Fruit fly (Drosophila melanogaster) whole organism, embryonic: Measurements from ENCODE around the gene CG31743.
A peak's percentile ranks its signal among the peaks of the same experiment; 100 is the strongest.

Experiments used
- Ada2b ChIP-seq: fragments of 200-800 bp; sonication (Bioruptor generic); IDR thresholded peaks from 2 replicates; pipeline ENCODE4 v1.3.6; 2022; ENCODE audit warnings: missing biosample characterization, missing genetic modification characterization
- Antp ChIP-seq: fragments of 200-800 bp; sonication (Bioruptor generic); optimal IDR thresholded peaks from 3 replicates; lab custom pipeline; 2016; ENCODE audit warnings: missing biosample characterization, missing genetic modification characterization
- Awh ChIP-seq: fragments of 200-800 bp; sonication (Bioruptor generic); IDR thresholded peaks from 2 replicates; pipeline ENCODE4, ENCODE4 v1.3.6; 2022; ENCODE audit warnings: missing biosample characterization, missing genetic modification characterization
- B-H2 ChIP-seq: fragments of 200-800 bp; sonication (Bioruptor generic); optimal IDR thresholded peaks from 2 replicates; lab custom pipeline; 2018; ENCODE audit warnings: missing biosample characterization, mild to moderate bottlenecking, missing genetic modification characterization
- Bteb2 ChIP-seq: fragments of 200-800 bp; sonication (Bioruptor generic); optimal IDR thresholded peaks from 2 replicates; lab custom pipeline; 2016; ENCODE audit warnings: missing biosample characterization, missing genetic modification characterization
- CG11398 ChIP-seq: fragments of 200-800 bp; sonication (Bioruptor generic); optimal IDR thresholded peaks from 2 replicates; lab custom pipeline; 2016; ENCODE audit warnings: missing biosample characterization, missing genetic modification characterization
- CG11560 ChIP-seq: fragments of 200-800 bp; sonication (Bioruptor generic); IDR thresholded peaks from 3 replicates; pipeline ENCODE4 v1.3.6; 2022; ENCODE audit warnings: missing biosample characterization, missing genetic modification characterization
- CG12071 ChIP-seq: fragments of 200-800 bp; sonication (Bioruptor generic); optimal IDR thresholded peaks from 3 replicates; lab custom pipeline; 2018; ENCODE audit warnings: missing biosample characterization, mild to moderate bottlenecking, missing genetic modification characterization
- CG12744 ChIP-seq: fragments of 200-800 bp; sonication (Bioruptor generic); optimal IDR thresholded peaks from 2 replicates; lab custom pipeline; 2016; ENCODE audit warnings: missing biosample characterization, missing genetic modification characterization
- CG13287 ChIP-seq: fragments of 200-800 bp; sonication (Bioruptor generic); IDR thresholded peaks from 2 replicates; pipeline ENCODE4 v1.3.6; 2022; ENCODE audit warnings: missing biosample characterization, missing genetic modification characterization; ENCODE audit not compliant: partially characterized antibody
- CG13424 ChIP-seq: fragments of 200-800 bp; sonication (Bioruptor generic); optimal IDR thresholded peaks from 2 replicates; lab custom pipeline; 2019; ENCODE audit warnings: missing biosample characterization, mild to moderate bottlenecking, missing genetic modification characterization, moderate library complexity
- CG15601 ChIP-seq: fragments of 200-800 bp; sonication (Bioruptor generic); optimal IDR thresholded peaks from 3 replicates; lab custom pipeline; 2019; ENCODE audit warnings: missing biosample characterization, mild to moderate bottlenecking, missing genetic modification characterization, moderate library complexity
- CG17612 ChIP-seq: fragments of 200-800 bp; sonication (Bioruptor generic); IDR thresholded peaks from 2 replicates; pipeline ENCODE4 v1.3.6; 2022; ENCODE audit warnings: missing biosample characterization, missing genetic modification characterization
- CG3163 ChIP-seq: fragments of 200-800 bp; sonication (Bioruptor generic); optimal IDR thresholded peaks from 3 replicates; lab custom pipeline; 2016; ENCODE audit warnings: missing biosample characterization, missing genetic modification characterization
- CG33557 ChIP-seq: fragments of 200-800 bp; sonication (Bioruptor generic); optimal IDR thresholded peaks from 2 replicates; lab custom pipeline; 2019; ENCODE audit warnings: missing biosample characterization, mild to moderate bottlenecking, missing genetic modification characterization, moderate library complexity
- CG34376 ChIP-seq: fragments of 200-800 bp; sonication (Bioruptor generic); optimal IDR thresholded peaks from 2 replicates; lab custom pipeline; 2018; ENCODE audit warnings: missing biosample characterization, mild to moderate bottlenecking, missing genetic modification characterization
- CG4854 ChIP-seq: fragments of 200-800 bp; sonication (Bioruptor generic); optimal IDR thresholded peaks from 2 replicates; lab custom pipeline; 2016; ENCODE audit warnings: missing biosample characterization, missing genetic modification characterization, inconsistent platforms
- CG9817 ChIP-seq: fragments of 200-800 bp; sonication (Bioruptor generic); optimal IDR thresholded peaks from 2 replicates; lab custom pipeline; 2018; ENCODE audit warnings: missing biosample characterization, mild to moderate bottlenecking, missing genetic modification characterization, moderate library complexity
- Dbx ChIP-seq: fragments of 200-800 bp; sonication (Bioruptor generic); IDR thresholded peaks from 3 replicates; pipeline ENCODE4 v1.3.6; 2022; ENCODE audit warnings: missing biosample characterization, missing genetic modification characterization
- Dip3 ChIP-seq: fragments of 200-800 bp; sonication (Bioruptor generic); optimal IDR thresholded peaks from 3 replicates; lab custom pipeline; 2016; ENCODE audit warnings: missing biosample characterization, missing genetic modification characterization
- Dref ChIP-seq: fragments of 200-800 bp; sonication (Bioruptor generic); IDR thresholded peaks from 2 replicates; pipeline ENCODE4 v1.3.6; 2022; ENCODE audit warnings: missing biosample characterization, missing genetic modification characterization
- MTF-1 ChIP-seq: fragments of 200-800 bp; sonication (Bioruptor generic); optimal IDR thresholded peaks from 2 replicates; lab custom pipeline; 2018; ENCODE audit warnings: missing biosample characterization, mild to moderate bottlenecking, missing genetic modification characterization, borderline replicate concordance
- Max ChIP-seq: fragments of 200-800 bp; sonication (Bioruptor generic); optimal IDR thresholded peaks from 2 replicates; lab custom pipeline; 2016; ENCODE audit warnings: missing biosample characterization, mild to moderate bottlenecking, missing genetic modification characterization
- Med ChIP-seq: fragments of 200-800 bp; sonication (Bioruptor generic); peaks from one replicate; lab custom pipeline; 2016; ENCODE audit warnings: missing biosample characterization, missing genetic modification characterization, mild to moderate bottlenecking, inconsistent platforms, moderate library complexity
- Myb ChIP-seq: fragments of 200-800 bp; sonication (Bioruptor generic); optimal IDR thresholded peaks from 2 replicates; lab custom pipeline; 2016; ENCODE audit warnings: missing biosample characterization, missing genetic modification characterization
- NC2α ChIP-seq: fragments of 200-800 bp; sonication (Bioruptor generic); optimal IDR thresholded peaks from 2 replicates; lab custom pipeline; 2016; ENCODE audit warnings: missing biosample characterization, missing genetic modification characterization
- PHDP ChIP-seq: fragments of 200-800 bp; sonication (Bioruptor generic); optimal IDR thresholded peaks from 3 replicates; lab custom pipeline; 2018; ENCODE audit warnings: missing biosample characterization, mild to moderate bottlenecking, missing genetic modification characterization, moderate library complexity
- Poxn ChIP-seq: fragments of 200-800 bp; sonication (Bioruptor generic); IDR thresholded peaks from 2 replicates; pipeline ENCODE4 v1.3.6; 2022; ENCODE audit warnings: missing biosample characterization, missing genetic modification characterization
- Ptx1 ChIP-seq: fragments of 200-800 bp; sonication (Bioruptor generic); IDR thresholded peaks from 2 replicates; pipeline ENCODE4 v1.3.6; 2022; ENCODE audit warnings: missing biosample characterization, missing genetic modification characterization
- Sin3A ChIP-seq: fragments of >200 bp; optimal IDR thresholded peaks from 2 replicates; lab custom pipeline; 2018
- Trl ChIP-seq, 3 experiments: fragments of >200 bp in 2 of 3; fragments of 200-800 bp in 1 of 3; sonication (Bioruptor generic) in 1 of 3; optimal IDR thresholded peaks; 2 replicates in 1 of 3; 3 replicates in 2 of 3; lab custom pipeline; 2016 to 2017; ENCODE audit warnings: missing biosample characterization in 1 of 3, missing genetic modification characterization in 1 of 3
- br ChIP-seq: fragments of >200 bp; optimal IDR thresholded peaks from 2 replicates; lab custom pipeline; 2017
- croc ChIP-seq: fragments of 200-800 bp; sonication (Bioruptor generic); conservative IDR thresholded peaks from 3 replicates; pipeline ENCODE4 v1.3.6; 2022; ENCODE audit warnings: missing biosample characterization, missing genetic modification characterization
- dimm ChIP-seq: fragments of 200-800 bp; sonication (Bioruptor generic); IDR thresholded peaks from 2 replicates; pipeline ENCODE4 v1.3.6; 2022; ENCODE audit warnings: missing biosample characterization, missing genetic modification characterization
- dmrt11E ChIP-seq: fragments of 200-800 bp; sonication (Bioruptor generic); optimal IDR thresholded peaks from 3 replicates; lab custom pipeline; 2018; ENCODE audit warnings: missing biosample characterization, mild to moderate bottlenecking, missing genetic modification characterization, moderate library complexity
- gsb-n ChIP-seq: fragments of 200-800 bp; sonication (Bioruptor generic); optimal IDR thresholded peaks from 3 replicates; lab custom pipeline; 2018; ENCODE audit warnings: missing biosample characterization, mild to moderate bottlenecking, missing genetic modification characterization
- hb ChIP-seq: fragments of 200-800 bp; sonication (Bioruptor generic); IDR thresholded peaks from 3 replicates; pipeline ENCODE4 v1.3.6; 2022; ENCODE audit warnings: missing biosample characterization, missing genetic modification characterization; ENCODE audit not compliant: partially characterized antibody
- klu ChIP-seq: fragments of 200-800 bp; sonication (Bioruptor generic); IDR thresholded peaks from 2 replicates; pipeline ENCODE4 v1.3.6; 2022; ENCODE audit warnings: missing biosample characterization, missing genetic modification characterization
- kni ChIP-seq: fragments of 200-800 bp; sonication (Bioruptor generic); optimal IDR thresholded peaks from 3 replicates; lab custom pipeline; 2017; ENCODE audit warnings: mild to moderate bottlenecking, missing biosample characterization, missing genetic modification reagents, missing genetic modification characterization
- lov ChIP-seq, 2 experiments: fragments of 200-800 bp in 1 of 2; fragments of >200 bp in 1 of 2; sonication (Bioruptor generic) in 1 of 2; IDR thresholded peaks in 1 of 2; optimal IDR thresholded peaks in 1 of 2; 2 replicates in 1 of 2; 3 replicates in 1 of 2; pipeline versions ENCODE4 v1.3.6 to Lab custom; 2017 to 2022; ENCODE audit warnings: missing biosample characterization in 1 of 2, missing genetic modification characterization in 1 of 2
- nau ChIP-seq: fragments of 200-800 bp; sonication (Bioruptor generic); optimal IDR thresholded peaks from 3 replicates; lab custom pipeline; 2017; ENCODE audit warnings: missing biosample characterization, mild to moderate bottlenecking, missing genetic modification characterization, missing genetic modification reagents
- nmo ChIP-seq: fragments of 200-800 bp; sonication (Bioruptor generic); optimal IDR thresholded peaks from 2 replicates; lab custom pipeline; 2018; ENCODE audit warnings: missing biosample characterization, mild to moderate bottlenecking, missing genetic modification characterization, moderate library complexity
- otp ChIP-seq: fragments of 200-800 bp; sonication (Bioruptor generic); IDR thresholded peaks from 3 replicates; pipeline ENCODE4, ENCODE4 v1.3.6; 2022; ENCODE audit warnings: missing biosample characterization, missing genetic modification characterization
- ranshi ChIP-seq: fragments of 200-800 bp; sonication (Bioruptor generic); IDR thresholded peaks from 2 replicates; pipeline ENCODE4 v1.3.6; 2022; ENCODE audit warnings: missing biosample characterization, missing genetic modification characterization
- sens ChIP-seq: fragments of 200-800 bp; sonication (Bioruptor generic); peaks from one replicate; lab custom pipeline; 2016; ENCODE audit warnings: missing biosample characterization, missing genetic modification characterization
- sens-2 ChIP-seq: fragments of 200-800 bp; sonication (Bioruptor generic); IDR thresholded peaks from 2 replicates; pipeline ENCODE4 v1.3.6; 2022; ENCODE audit warnings: missing biosample characterization, missing genetic modification characterization
- sob ChIP-seq: fragments of 200-800 bp; sonication (Bioruptor generic); IDR thresholded peaks from 2 replicates; pipeline ENCODE4 v1.3.6; 2022; ENCODE audit warnings: missing biosample characterization, missing genetic modification characterization
- tll ChIP-seq, 2 experiments: fragments of 200-800 bp in 1 of 2; fragments of >200 bp in 1 of 2; sonication (Bioruptor generic) in 1 of 2; optimal IDR thresholded peaks; 2 replicates each; lab custom pipeline; 2017 to 2019; ENCODE audit warnings: missing biosample characterization in 2 of 2, missing genetic modification characterization in 2 of 2, mild to moderate bottlenecking in 1 of 2, moderate library complexity in 1 of 2
- toy ChIP-seq: fragments of 200-800 bp; sonication (Bioruptor generic); IDR thresholded peaks from 2 replicates; pipeline ENCODE4 v1.3.6; 2022; ENCODE audit warnings: missing biosample characterization, missing genetic modification characterization
- wek ChIP-seq: fragments of 200-800 bp; sonication (Bioruptor generic); optimal IDR thresholded peaks from 3 replicates; lab custom pipeline; 2018; ENCODE audit warnings: missing biosample characterization, mild to moderate bottlenecking, missing genetic modification characterization, moderate library complexity
- zen2 ChIP-seq: fragments of 200-800 bp; sonication (Bioruptor generic); IDR thresholded peaks from 3 replicates; pipeline ENCODE4 v1.3.6; 2022; ENCODE audit warnings: missing biosample characterization, missing genetic modification characterization; ENCODE audit not compliant: partially characterized antibody

Gene CG31743

DNA sequence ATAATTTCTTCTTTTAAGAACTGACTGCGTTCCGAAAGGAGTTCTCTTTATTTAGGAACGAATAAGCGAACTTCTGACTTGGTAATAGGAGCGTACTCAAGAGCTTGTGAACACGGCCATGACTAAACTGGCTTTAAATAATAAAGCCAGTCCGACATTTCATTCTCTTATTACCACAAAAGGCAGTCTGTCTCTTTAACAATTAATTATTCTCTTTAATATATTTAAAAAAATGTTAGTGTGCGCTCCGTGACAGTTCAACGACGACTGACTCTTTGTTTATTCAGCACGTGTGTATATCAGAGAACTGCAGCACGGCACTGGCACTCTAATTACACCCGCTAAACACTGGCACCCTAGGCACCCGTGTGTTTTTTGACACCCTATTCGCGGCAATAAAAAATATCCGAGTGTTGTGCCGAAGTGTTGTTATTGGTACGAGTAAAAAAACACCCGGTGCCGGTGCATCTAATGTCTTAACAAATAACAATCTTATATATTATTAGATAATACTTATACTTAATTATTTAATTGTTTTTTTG, 20.8 kb upstream of the CG31743 start, which contains the start of gene CG31809 (continued):
- TF ChIP-seq CG12744 (GFP tag; lab: Kevin White, UChicago) (no peak), dmrt11E (no peak), MTF-1 (GFP tag; lab: Kevin White, UChicago) (peak; percentile 13), croc (GFP tag; lab: Robert Waterston, UW) (no peak), CG12071 (GFP tag; lab: Kevin White, UChicago) (no peak), dimm (no peak), Dip3 (GFP tag; lab: Kevin White, UChicago) (no peak), sens (GFP tag; lab: Kevin White, UChicago) (peak; percentile 5), kni (GFP tag; lab: Kevin White, UChicago) (peak; percentile 8), CG11398 (GFP tag; lab: Kevin White, UChicago) (no peak), CG33557 (no peak), CG9817 (tag; lab: Kevin White, UChicago) (no peak), tll (GFP tag; optimal IDR thresholded peaks at IDR 0.05; lab: Kevin White, UChicago) (no peak), hb (GFP tag; lab: Robert Waterston, UW) (no peak), Dbx (GFP tag; lab: Robert Waterston, UW) (no peak), Ptx1 (GFP tag; lab: Robert Waterston, UW) (no peak), sob (GFP tag; lab: Robert Waterston, UW) (no peak), Trl (optimal IDR thresholded peaks at IDR 0.05; lab: Kevin White, UChicago) (peak in 1 of 2 experiments; percentile 41), Trl (GFP tag; optimal IDR thresholded peaks at IDR 0.05; lab: Kevin White, UChicago) (no peak), Dref (GFP tag; lab: Robert Waterston, UW) (no peak), lov (optimal IDR thresholded peaks at IDR 0.05; lab: Kevin White, UChicago) (no peak), lov (GFP tag; IDR thresholded peaks at IDR 0.05; lab: Robert Waterston, UW) (no peak), Awh (no peak), klu (GFP tag; lab: Robert Waterston, UW) (no peak), CG4854 (GFP tag; lab: Kevin White, UChicago) (no peak), toy (GFP tag; lab: Robert Waterston, UW) (no peak), Bteb2 (GFP tag; lab: Kevin White, UChicago) (no peak), PHDP (tag; lab: Kevin White, UChicago) (no peak), Med (GFP tag; lab: Kevin White, UChicago) (peak; percentile 66), gsb-n (tag; lab: Kevin White, UChicago) (peak; percentile 8), NC2α (no peak), zen2 (no peak), br (lab: Kevin White, UChicago) (no peak), CG13424 (no peak), nmo (GFP tag; lab: Kevin White, UChicago) (no peak), CG11560 (no peak), CG15601 (tag; lab: Kevin White, UChicago) (no peak), Myb (no peak), otp (no peak), wek (peak; percentile 47), CG3163 (peak; percentile 71), Ada2b (GFP tag; lab: Robert Waterston, UW) (no peak), Sin3A (lab: Kevin White, UChicago) (no peak), sens-2 (GFP tag; lab: Robert Waterston, UW) (no peak), CG34376 (GFP tag; lab: Kevin White, UChicago) (no peak), CG13287 (GFP tag; lab: Robert Waterston, UW) (no peak), Max (no peak), CG17612 (GFP tag; lab: Robert Waterston, UW) (no peak), ranshi (no peak), Poxn (no peak), Antp (GFP tag; lab: Kevin White, UChicago) (no peak), B-H2 (no peak), nau (GFP tag; lab: Kevin White, UChicago) (no peak)
